Fruit fly (Drosophila melanogaster) whole organism, adult: ENCODE measurements around the gene FucTA.

Source experiments
- CG11617 ChIP-seq: fragments of 200-800 bp; sonication (Bioruptor generic); optimal IDR thresholded peaks from 2 replicates; lab custom pipeline; 2017; ENCODE audit warnings: mild to moderate bottlenecking, missing biosample characterization, missing genetic modification reagents, missing genetic modification characterization
- CG12768 ChIP-seq: fragments of 200-800 bp; sonication (Bioruptor generic); optimal IDR thresholded peaks from 2 replicates; lab custom pipeline; 2017; ENCODE audit warnings: missing biosample characterization, missing genetic modification characterization, mild to moderate bottlenecking, moderate library complexity, missing genetic modification reagents
- CG14711 ChIP-seq: fragments of 200-800 bp; sonication (Bioruptor generic); optimal IDR thresholded peaks from 2 replicates; lab custom pipeline; 2018; ENCODE audit warnings: missing biosample characterization, mild to moderate bottlenecking, missing genetic modification characterization, moderate library complexity
- CG1620 ChIP-seq: fragments of 200-800 bp; sonication (Bioruptor generic); optimal IDR thresholded peaks from 2 replicates; lab custom pipeline; 2016; ENCODE audit warnings: missing biosample characterization, missing genetic modification characterization
- CG33017 ChIP-seq: fragments of 200-800 bp; sonication (Bioruptor generic); optimal IDR thresholded peaks from 2 replicates; lab custom pipeline; 2018; ENCODE audit warnings: missing biosample characterization, mild to moderate bottlenecking, missing genetic modification characterization, moderate library complexity
- CG5204 ChIP-seq: fragments of 200-800 bp; sonication (Bioruptor generic); optimal IDR thresholded peaks from 2 replicates; lab custom pipeline; 2016; ENCODE audit warnings: missing biosample characterization, missing genetic modification characterization
- CG7045 ChIP-seq: fragments of 200-800 bp; sonication (Bioruptor generic); optimal IDR thresholded peaks from 2 replicates; lab custom pipeline; 2017; ENCODE audit warnings: missing biosample characterization, mild to moderate bottlenecking, missing genetic modification characterization
- CG7101 ChIP-seq: fragments of 200-800 bp; sonication (Bioruptor generic); optimal IDR thresholded peaks from 2 replicates; lab custom pipeline; 2018; ENCODE audit warnings: missing biosample characterization, mild to moderate bottlenecking, missing genetic modification characterization, moderate library complexity
- Clk ChIP-seq: fragments of 200-800 bp; sonication (Bioruptor generic); optimal IDR thresholded peaks from 2 replicates; lab custom pipeline; 2017; ENCODE audit warnings: missing biosample characterization, missing genetic modification characterization
- Crg-1 ChIP-seq: fragments of 200-800 bp; sonication (Bioruptor generic); optimal IDR thresholded peaks from 2 replicates; lab custom pipeline; 2016; ENCODE audit warnings: missing biosample characterization, missing genetic modification characterization
- Hr96 ChIP-seq: fragments of 200-800 bp; sonication (Bioruptor generic); optimal IDR thresholded peaks from 2 replicates; lab custom pipeline; 2016; ENCODE audit warnings: missing biosample characterization, missing genetic modification characterization
- Mnt ChIP-seq: fragments of 200-800 bp; sonication (Bioruptor generic); optimal IDR thresholded peaks from 2 replicates; lab custom pipeline; 2016; ENCODE audit warnings: missing biosample characterization, mild to moderate bottlenecking, missing genetic modification characterization
- bab1 ChIP-seq: fragments of 200-800 bp; sonication (Bioruptor generic); optimal IDR thresholded peaks from 3 replicates; lab custom pipeline; 2019; ENCODE audit warnings: missing biosample characterization, mild to moderate bottlenecking, missing genetic modification characterization, moderate library complexity
- cic ChIP-seq: fragments of 200-800 bp; sonication (Bioruptor generic); optimal IDR thresholded peaks from 2 replicates; lab custom pipeline; 2017; ENCODE audit warnings: missing biosample characterization, mild to moderate bottlenecking, missing genetic modification characterization, moderate library complexity
- cnc ChIP-seq, 2 experiments: fragments of >200 bp; optimal IDR thresholded peaks; 2 replicates each; lab custom pipeline; 2017
- kay ChIP-seq: fragments of 200-800 bp; sonication (Bioruptor generic); peaks from one replicate; lab custom pipeline; 2016; ENCODE audit warnings: missing biosample characterization, missing genetic modification characterization, borderline replicate concordance
- ovo ChIP-seq: fragments of 200-800 bp; sonication (Bioruptor generic); optimal IDR thresholded peaks from 2 replicates; lab custom pipeline; 2016; ENCODE audit warnings: missing biosample characterization, missing genetic modification characterization
- pad ChIP-seq: fragments of 200-800 bp; sonication (Bioruptor generic); optimal IDR thresholded peaks from 3 replicates; lab custom pipeline; 2017; ENCODE audit warnings: missing biosample characterization, missing genetic modification characterization, mild to moderate bottlenecking, moderate library complexity, missing genetic modification reagents
- tj ChIP-seq: fragments of 200-800 bp; sonication (Bioruptor generic); optimal IDR thresholded peaks from 3 replicates; lab custom pipeline; 2017; ENCODE audit warnings: missing biosample characterization, mild to moderate bottlenecking, missing genetic modification characterization, moderate library complexity
- toe ChIP-seq: fragments of 200-800 bp; sonication (Bioruptor generic); optimal IDR thresholded peaks from 2 replicates; lab custom pipeline; 2016; ENCODE audit warnings: missing biosample characterization, missing genetic modification characterization

Gene FucTA

dm6 chr3L:15107776-15108379, 39.1 kb upstream of the FucTA start:
- TF ChIP-seq CG33017 (tag; lab: Kevin White, UChicago) (peak; percentile 19), ovo (GFP tag; lab: Kevin White, UChicago) (no peak), pad (peak; percentile 66), CG11617 (GFP tag; lab: Kevin White, UChicago) (peak; percentile 63), Hr96 (GFP tag; lab: Kevin White, UChicago) (peak; percentile 7), kay (GFP tag; lab: Kevin White, UChicago) (peak; percentile 31), Crg-1 (GFP tag; lab: Kevin White, UChicago) (no peak), CG7101 (peak; percentile 64), Mnt (GFP tag; lab: Kevin White, UChicago) (no peak), CG12768 (GFP tag; lab: Kevin White, UChicago) (no peak), Clk (GFP tag; lab: Kevin White, UChicago) (no peak), toe (GFP tag; lab: Kevin White, UChicago) (peak; percentile 10), CG5204 (GFP tag; lab: Kevin White, UChicago) (peak; percentile 7), tj (GFP tag; lab: Kevin White, UChicago) (peak; percentile 5), CG1620 (GFP tag; lab: Kevin White, UChicago) (no peak), CG7045 (GFP tag; lab: Kevin White, UChicago) (peak; percentile 24), bab1 (GFP tag; lab: Kevin White, UChicago) (peak; percentile 52), CG14711 (tag; lab: Kevin White, UChicago) (peak; percentile 60), cic (GFP tag; lab: Kevin White, UChicago) (no peak), cnc (optimal IDR thresholded peaks at IDR 0.05; lab: Kevin White, UChicago) (no peak)

- TF ChIP-seq ovo (GFP tag; lab: Kevin White, UChicago) (peak; percentile 45), CG11617 (GFP tag; lab: Kevin White, UChicago) (no peak), pad (peak; percentile 24)
Measured at dm6 chr3L:15108524-15108923, 38.4 kb upstream of the FucTA start.

- TF ChIP-seq ovo (GFP tag; lab: Kevin White, UChicago) (no peak), cnc (optimal IDR thresholded peaks at IDR 0.05; lab: Kevin White, UChicago) (no peak), Crg-1 (GFP tag; lab: Kevin White, UChicago) (no peak), CG33017 (tag; lab: Kevin White, UChicago) (no peak), Mnt (GFP tag; lab: Kevin White, UChicago) (no peak), CG11617 (GFP tag; lab: Kevin White, UChicago) (no peak), CG5204 (GFP tag; lab: Kevin White, UChicago) (no peak), CG7045 (GFP tag; lab: Kevin White, UChicago) (no peak), tj (GFP tag; lab: Kevin White, UChicago) (no peak), Clk (GFP tag; lab: Kevin White, UChicago) (no peak), CG7101 (no peak), CG1620 (GFP tag; lab: Kevin White, UChicago) (no peak), cic (GFP tag; lab: Kevin White, UChicago) (no peak), bab1 (GFP tag; lab: Kevin White, UChicago) (no peak), toe (GFP tag; lab: Kevin White, UChicago) (no peak)
Measured at dm6 chr3L:15108948-15109347, 38.0 kb upstream of the FucTA start.

dm6 chr3L:15113257-15113656, 33.7 kb upstream of the FucTA start, which contains the start of gene CG13458:
Gene CG13458, plus strand, starts transcription at chr3L:15113557.
- TF ChIP-seq toe (GFP tag; lab: Kevin White, UChicago) (no peak), cnc (optimal IDR thresholded peaks at IDR 0.05; lab: Kevin White, UChicago) (no peak), Hr96 (GFP tag; lab: Kevin White, UChicago) (no peak), cic (GFP tag; lab: Kevin White, UChicago) (no peak), CG7101 (no peak), CG1620 (GFP tag; lab: Kevin White, UChicago) (no peak), CG14711 (tag; lab: Kevin White, UChicago) (no peak), kay (GFP tag; lab: Kevin White, UChicago) (peak; percentile 3), pad (no peak), Mnt (GFP tag; lab: Kevin White, UChicago) (peak; percentile 33), tj (GFP tag; lab: Kevin White, UChicago) (no peak)

dm6 chr3L:15116536-15116935, 30.4 kb upstream of the FucTA start, which contains the start of gene Cep135:
Gene Cep135, plus strand, starts transcription at chr3L:15116737.
- TF ChIP-seq bab1 (GFP tag; lab: Kevin White, UChicago) (peak; percentile 9), CG1620 (GFP tag; lab: Kevin White, UChicago) (no peak)

dm6 chr3L:15121272-15121671, 25.7 kb upstream of the FucTA start, which contains the start of gene CG32847:
Gene CG32847, plus strand, starts transcription at chr3L:15121572.
- TF ChIP-seq CG5204 (GFP tag; lab: Kevin White, UChicago) (no peak), ovo (GFP tag; lab: Kevin White, UChicago) (no peak), cic (GFP tag; lab: Kevin White, UChicago) (no peak), CG7101 (no peak), Mnt (GFP tag; lab: Kevin White, UChicago) (no peak)
